Fruit fly (Drosophila melanogaster) whole organism, embryonic: ENCODE results near the gene CG15337.

Experiments used
- B-H2 ChIP-seq: fragments of 200-800 bp; sonication (Bioruptor generic); optimal IDR thresholded peaks from 2 replicates; lab custom pipeline; 2018; ENCODE audit warnings: missing biosample characterization, mild to moderate bottlenecking, missing genetic modification characterization
- Blimp-1 ChIP-seq: fragments of 200-800 bp; sonication (Bioruptor generic); optimal IDR thresholded peaks from 3 replicates; lab custom pipeline; 2018; ENCODE audit warnings: missing biosample characterization, missing genetic modification characterization, mild to moderate bottlenecking, moderate library complexity, missing genetic modification reagents
- CG10147 ChIP-seq: fragments of 200-800 bp; sonication (Bioruptor generic); optimal IDR thresholded peaks from 2 replicates; lab custom pipeline; 2019; ENCODE audit warnings: missing biosample characterization, mild to moderate bottlenecking, missing genetic modification characterization, moderate library complexity
- CG11085 ChIP-seq: fragments of 200-800 bp; sonication (Bioruptor generic); IDR thresholded peaks from 2 replicates; pipeline ENCODE4 v1.3.6; 2022; ENCODE audit warnings: missing biosample characterization, missing genetic modification characterization
- CG12769 ChIP-seq: fragments of 200-800 bp; sonication (Bioruptor generic); optimal IDR thresholded peaks from 2 replicates; lab custom pipeline; 2019; ENCODE audit warnings: missing biosample characterization, mild to moderate bottlenecking, missing genetic modification characterization, moderate library complexity
- CG14050 ChIP-seq: fragments of 200-800 bp; sonication (Bioruptor generic); IDR thresholded peaks from 3 replicates; pipeline ENCODE4 v1.3.6; 2022; ENCODE audit warnings: missing biosample characterization, missing genetic modification characterization
- CG16813 ChIP-seq: fragments of 200-800 bp; sonication (Bioruptor generic); IDR thresholded peaks from 3 replicates; pipeline ENCODE4 v1.3.6; 2022; ENCODE audit warnings: missing biosample characterization, missing genetic modification characterization; ENCODE audit not compliant: partially characterized antibody
- CG16863 ChIP-seq: fragments of 200-800 bp; sonication (Bioruptor generic); optimal IDR thresholded peaks from 3 replicates; lab custom pipeline; 2016; ENCODE audit warnings: missing biosample characterization, missing genetic modification characterization
- CG17802 ChIP-seq: fragments of 200-800 bp; sonication (Bioruptor generic); optimal IDR thresholded peaks from 2 replicates; lab custom pipeline; 2018; ENCODE audit warnings: missing biosample characterization, mild to moderate bottlenecking, missing genetic modification characterization, moderate library complexity
- CG18476 ChIP-seq: fragments of 200-800 bp; sonication (Bioruptor generic); optimal IDR thresholded peaks from 2 replicates; lab custom pipeline; 2016; ENCODE audit warnings: missing biosample characterization, mild to moderate bottlenecking, missing genetic modification characterization
- CG33557 ChIP-seq: fragments of 200-800 bp; sonication (Bioruptor generic); optimal IDR thresholded peaks from 2 replicates; lab custom pipeline; 2019; ENCODE audit warnings: missing biosample characterization, mild to moderate bottlenecking, missing genetic modification characterization, moderate library complexity
- CG34376 ChIP-seq: fragments of 200-800 bp; sonication (Bioruptor generic); optimal IDR thresholded peaks from 2 replicates; lab custom pipeline; 2018; ENCODE audit warnings: missing biosample characterization, mild to moderate bottlenecking, missing genetic modification characterization
- CG42726 ChIP-seq: fragments of 200-800 bp; sonication (Bioruptor generic); IDR thresholded peaks from 2 replicates; pipeline ENCODE4 v1.3.6; 2022; ENCODE audit warnings: missing biosample characterization, missing genetic modification characterization; ENCODE audit not compliant: partially characterized antibody
- CG4617 ChIP-seq: fragments of 200-800 bp; sonication (Bioruptor generic); optimal IDR thresholded peaks from 3 replicates; lab custom pipeline; 2016; ENCODE audit warnings: missing biosample characterization, missing genetic modification characterization, borderline replicate concordance
- CG5180 ChIP-seq: fragments of 200-800 bp; sonication (Bioruptor generic); optimal IDR thresholded peaks from 3 replicates; lab custom pipeline; 2017; ENCODE audit warnings: missing biosample characterization, missing genetic modification characterization, mild to moderate bottlenecking, moderate library complexity, missing genetic modification reagents
- CG7271 ChIP-seq: fragments of 200-800 bp; sonication (Bioruptor generic); optimal IDR thresholded peaks from 2 replicates; lab custom pipeline; 2018; ENCODE audit warnings: missing biosample characterization, mild to moderate bottlenecking, missing genetic modification characterization, moderate library complexity
- CG7745 ChIP-seq: fragments of 200-800 bp; sonication (Bioruptor generic); optimal IDR thresholded peaks from 2 replicates; lab custom pipeline; 2018; ENCODE audit warnings: missing biosample characterization, mild to moderate bottlenecking, missing genetic modification characterization, moderate library complexity
- CG8478 ChIP-seq: fragments of >200 bp; optimal IDR thresholded peaks from 2 replicates; lab custom pipeline; 2018
- Chrac-16 ChIP-seq: fragments of 200-800 bp; sonication (Bioruptor generic); optimal IDR thresholded peaks from 3 replicates; lab custom pipeline; 2016; ENCODE audit warnings: missing biosample characterization, missing genetic modification characterization
- Dll ChIP-seq: fragments of 200-800 bp; sonication (Bioruptor generic); IDR thresholded peaks from 4 replicates; pipeline ENCODE4 v1.3.6; 2022; ENCODE audit warnings: missing biosample characterization, missing genetic modification characterization; ENCODE audit not compliant: partially characterized antibody
- ERR ChIP-seq: fragments of 200-800 bp; sonication (Bioruptor generic); optimal IDR thresholded peaks from 2 replicates; lab custom pipeline; 2016; ENCODE audit warnings: missing biosample characterization, missing genetic modification characterization
- Elba2 ChIP-seq: fragments of 200-800 bp; sonication (Bioruptor generic); optimal IDR thresholded peaks from 3 replicates; lab custom pipeline; 2016; ENCODE audit warnings: missing biosample characterization, missing genetic modification characterization
- Ets65A ChIP-seq: fragments of 200-800 bp; sonication (Bioruptor generic); peaks from one replicate; lab custom pipeline; 2016; ENCODE audit warnings: missing biosample characterization, missing genetic modification characterization
- HmgZ ChIP-seq: fragments of 200-800 bp; sonication (Bioruptor generic); optimal IDR thresholded peaks from 2 replicates; lab custom pipeline; 2018; ENCODE audit warnings: missing biosample characterization, mild to moderate bottlenecking, missing genetic modification characterization
- Hr78 ChIP-seq, 2 experiments: fragments of 200-800 bp in 1 of 2; fragments of >200 bp in 1 of 2; sonication (Bioruptor generic) in 1 of 2; optimal IDR thresholded peaks; 2 replicates each; lab custom pipeline; 2017 to 2019; ENCODE audit warnings: missing biosample characterization in 2 of 2, missing genetic modification characterization in 2 of 2, mild to moderate bottlenecking in 1 of 2, moderate library complexity in 1 of 2
- Max ChIP-seq: fragments of 200-800 bp; sonication (Bioruptor generic); optimal IDR thresholded peaks from 2 replicates; lab custom pipeline; 2016; ENCODE audit warnings: missing biosample characterization, mild to moderate bottlenecking, missing genetic modification characterization
- NC2α ChIP-seq: fragments of 200-800 bp; sonication (Bioruptor generic); optimal IDR thresholded peaks from 2 replicates; lab custom pipeline; 2016; ENCODE audit warnings: missing biosample characterization, missing genetic modification characterization
- NC2β ChIP-seq: fragments of 200-800 bp; sonication (Bioruptor generic); optimal IDR thresholded peaks from 2 replicates; lab custom pipeline; 2016; ENCODE audit warnings: missing biosample characterization, missing genetic modification characterization
- Nf-YC ChIP-seq: fragments of 200-800 bp; optimal IDR thresholded peaks from 3 replicates; lab custom pipeline; 2019; ENCODE audit warnings: missing biosample characterization, mild to moderate bottlenecking, missing genetic modification characterization, moderate library complexity
- Sry-β ChIP-seq: fragments of 200-800 bp; sonication (Bioruptor generic); optimal IDR thresholded peaks from 2 replicates; lab custom pipeline; 2018; ENCODE audit warnings: missing biosample characterization, mild to moderate bottlenecking, missing genetic modification characterization, moderate library complexity
- bcd ChIP-seq: fragments of 200-800 bp; sonication (Bioruptor generic); optimal IDR thresholded peaks from 2 replicates; lab custom pipeline; 2017; ENCODE audit warnings: missing biosample characterization, mild to moderate bottlenecking, missing genetic modification characterization
- chinmo ChIP-seq: fragments of 200-800 bp; sonication (Bioruptor generic); IDR thresholded peaks from 4 replicates; pipeline ENCODE4 v1.3.6; 2022; ENCODE audit warnings: missing biosample characterization, missing genetic modification characterization; ENCODE audit not compliant: partially characterized antibody
- cwo ChIP-seq: fragments of 200-800 bp; sonication (Bioruptor generic); optimal IDR thresholded peaks from 3 replicates; lab custom pipeline; 2017; ENCODE audit warnings: missing biosample characterization, missing genetic modification characterization, mild to moderate bottlenecking, moderate library complexity, missing genetic modification reagents
- dysf ChIP-seq: fragments of 200-800 bp; sonication (Bioruptor generic); IDR thresholded peaks from 3 replicates; pipeline ENCODE4 v1.3.6; 2022; ENCODE audit warnings: missing biosample characterization, missing genetic modification characterization
- fu2 ChIP-seq: fragments of 200-800 bp; sonication (Bioruptor generic); optimal IDR thresholded peaks from 2 replicates; lab custom pipeline; 2016; ENCODE audit warnings: missing biosample characterization, missing genetic modification characterization
- grau ChIP-seq: fragments of 200-800 bp; optimal IDR thresholded peaks from 3 replicates; lab custom pipeline; 2019; ENCODE audit warnings: missing biosample characterization, mild to moderate bottlenecking, missing genetic modification characterization, moderate library complexity
- hkb ChIP-seq, 2 experiments: fragments of 200-800 bp in 1 of 2; fragments of >200 bp in 1 of 2; sonication (Bioruptor generic) in 1 of 2; IDR thresholded peaks in 1 of 2; optimal IDR thresholded peaks in 1 of 2; 2 replicates each; pipeline versions ENCODE4 v1.3.6 to Lab custom; 2017 to 2022; ENCODE audit warnings: missing biosample characterization in 1 of 2, missing genetic modification characterization in 1 of 2
- kni ChIP-seq: fragments of 200-800 bp; sonication (Bioruptor generic); optimal IDR thresholded peaks from 3 replicates; lab custom pipeline; 2017; ENCODE audit warnings: mild to moderate bottlenecking, missing biosample characterization, missing genetic modification reagents, missing genetic modification characterization
- onecut ChIP-seq: fragments of 200-800 bp; sonication (Bioruptor generic); IDR thresholded peaks from 2 replicates; pipeline ENCODE4 v1.3.6; 2022; ENCODE audit warnings: missing biosample characterization, missing genetic modification characterization
- psq ChIP-seq: fragments of 200-800 bp; sonication (Bioruptor generic); optimal IDR thresholded peaks from 2 replicates; lab custom pipeline; 2017; ENCODE audit warnings: missing biosample characterization, missing genetic modification characterization
- pzg ChIP-seq: fragments of 200-800 bp; sonication (Bioruptor generic); optimal IDR thresholded peaks from 3 replicates; lab custom pipeline; 2018; ENCODE audit warnings: missing biosample characterization, mild to moderate bottlenecking, missing genetic modification characterization, moderate library complexity
- ro ChIP-seq: fragments of 200-800 bp; sonication (Bioruptor generic); IDR thresholded peaks from 2 replicates; pipeline ENCODE4 v1.3.6; 2022; ENCODE audit warnings: missing biosample characterization, missing genetic modification characterization
- row ChIP-seq: fragments of 200-800 bp; sonication (Bioruptor generic); IDR thresholded peaks from 3 replicates; pipeline ENCODE4 v1.3.6; 2022; ENCODE audit warnings: missing biosample characterization, missing genetic modification characterization
- sd ChIP-seq: fragments of 200-800 bp; sonication (Bioruptor generic); optimal IDR thresholded peaks from 3 replicates; lab custom pipeline; 2018; ENCODE audit warnings: missing biosample characterization, mild to moderate bottlenecking, missing genetic modification characterization, moderate library complexity
- so ChIP-seq: fragments of 200-800 bp; sonication (Bioruptor generic); IDR thresholded peaks from 3 replicates; pipeline ENCODE4 v1.3.6; 2022; ENCODE audit warnings: missing biosample characterization, missing genetic modification characterization
- sqz ChIP-seq: fragments of 200-800 bp; sonication (Bioruptor generic); optimal IDR thresholded peaks from 3 replicates; lab custom pipeline; 2018; ENCODE audit warnings: missing biosample characterization, mild to moderate bottlenecking, missing genetic modification characterization
- tgo ChIP-seq: fragments of 200-800 bp; sonication (Bioruptor generic); IDR thresholded peaks from 3 replicates; pipeline ENCODE4 v1.3.6; 2022; ENCODE audit warnings: missing biosample characterization, missing genetic modification characterization
- trem ChIP-seq: fragments of 200-800 bp; optimal IDR thresholded peaks from 3 replicates; lab custom pipeline; 2019; ENCODE audit warnings: missing biosample characterization, mild to moderate bottlenecking, missing genetic modification characterization, moderate library complexity
- usp ChIP-seq: fragments of >200 bp; optimal IDR thresholded peaks from 2 replicates; lab custom pipeline; 2017; ENCODE audit warnings: missing biosample characterization, missing genetic modification characterization
- vvl ChIP-seq: fragments of 200-800 bp; sonication (Bioruptor generic); IDR thresholded peaks from 2 replicates; pipeline ENCODE4 v1.3.6; 2022; ENCODE audit warnings: missing biosample characterization, missing genetic modification characterization

Gene CG15337

dm6 chrX:8112715-8113114 is 47.1 kb upstream of the CG15337 start (continued):
- TF ChIP-seq CG5180 (GFP tag; lab: Kevin White, UChicago) = no peak
- TF ChIP-seq sqz (GFP tag; lab: Kevin White, UChicago) = no peak
- no peak for TF ChIP-seq Chrac-16 (GFP tag; lab: Kevin White, UChicago)
- no peak for TF ChIP-seq onecut
- no peak for TF ChIP-seq CG12769 (tag; lab: Kevin White, UChicago)
- TF ChIP-seq row (GFP tag; lab: Robert Waterston, UW) = peak; percentile 66
- TF ChIP-seq sd = no peak
- no peak for TF ChIP-seq grau (tag; lab: Kevin White, UChicago)
- TF ChIP-seq HmgZ (tag; lab: Kevin White, UChicago) = no peak
- no peak for TF ChIP-seq NC2β (GFP tag; lab: Kevin White, UChicago)
- no peak for TF ChIP-seq CG7271 (tag; lab: Kevin White, UChicago)
- no peak for TF ChIP-seq ERR (GFP tag; lab: Kevin White, UChicago)
- no peak for TF ChIP-seq NC2α (GFP tag; lab: Kevin White, UChicago)
- TF ChIP-seq CG33557 (GFP tag; lab: Kevin White, UChicago) = no peak
- no peak for TF ChIP-seq Sry-β
- TF ChIP-seq Max = no peak
- no peak for TF ChIP-seq psq (GFP tag; lab: Kevin White, UChicago)
- no peak for TF ChIP-seq Nf-YC (tag; lab: Kevin White, UChicago)
- TF ChIP-seq CG10147 (GFP tag; lab: Kevin White, UChicago) = no peak
- no peak for TF ChIP-seq Elba2 (GFP tag; lab: Kevin White, UChicago)
- TF ChIP-seq dysf (GFP tag; lab: Robert Waterston, UW) = peak; percentile 65; the same call in 2 of the 3 replicates
- peak; percentile 90 for TF ChIP-seq Ets65A (GFP tag; lab: Kevin White, UChicago)
- peak; percentile 60; the same call in 1 of the 2 replicates for TF ChIP-seq vvl (GFP tag; lab: Robert Waterston, UW)
- TF ChIP-seq trem (tag; lab: Kevin White, UChicago) = no peak
- no peak for TF ChIP-seq CG16813 (GFP tag; lab: Robert Waterston, UW)
- no peak for TF ChIP-seq CG18476 (GFP tag; lab: Kevin White, UChicago)
- TF ChIP-seq CG42726 (GFP tag; lab: Robert Waterston, UW) = no peak
- no peak for TF ChIP-seq pzg (GFP tag; lab: Kevin White, UChicago)
- no peak for TF ChIP-seq so (GFP tag; lab: Robert Waterston, UW)
- no peak for TF ChIP-seq bcd (GFP tag; lab: Kevin White, UChicago)
- TF ChIP-seq CG34376 = peak; percentile 19
- TF ChIP-seq fu2 (GFP tag; lab: Kevin White, UChicago) = peak; percentile 2
- TF ChIP-seq CG8478 = no peak
- TF ChIP-seq Hr78 (GFP tag; optimal IDR thresholded peaks at IDR 0.05; lab: Kevin White, UChicago) = no peak
- TF ChIP-seq Blimp-1 (GFP tag; lab: Kevin White, UChicago) = no peak
- TF ChIP-seq kni (GFP tag; lab: Kevin White, UChicago) = no peak
- TF ChIP-seq B-H2 (GFP tag; lab: Kevin White, UChicago) = no peak
- TF ChIP-seq hkb (optimal IDR thresholded peaks at IDR 0.05; lab: Kevin White, UChicago) = no peak
- TF ChIP-seq hkb (GFP tag; IDR thresholded peaks at IDR 0.05; lab: Robert Waterston, UW) = peak; percentile 39; the same call in 1 of the 2 replicates
- no peak for TF ChIP-seq CG4617 (GFP tag; lab: Kevin White, UChicago)
- TF ChIP-seq CG7745 = no peak
- no peak for TF ChIP-seq chinmo (GFP tag; lab: Robert Waterston, UW)
- no peak for TF ChIP-seq CG17802 (tag; lab: Kevin White, UChicago)
- no peak for TF ChIP-seq usp (GFP tag; lab: Kevin White, UChicago)
- TF ChIP-seq tgo (GFP tag; lab: Robert Waterston, UW) = peak; percentile 38; the same call in 1 of the 3 replicates
- TF ChIP-seq CG11085 (GFP tag; lab: Robert Waterston, UW) = no peak
- peak; percentile 51 for TF ChIP-seq cwo (GFP tag; lab: Kevin White, UChicago)
- no peak for TF ChIP-seq Dll (GFP tag; lab: Robert Waterston, UW)
- TF ChIP-seq ro = no peak
- no peak for TF ChIP-seq CG14050
- no peak for TF ChIP-seq CG16863
